Fruit fly (Drosophila melanogaster) whole organism, embryonic: ENCODE measurements around the gene Rabex-5.

Experiments used
- Bdp1 ChIP-seq: fragments of 200-800 bp; sonication (Bioruptor generic); optimal IDR thresholded peaks from 3 replicates; lab custom pipeline; 2016; ENCODE audit warnings: missing biosample characterization, missing genetic modification characterization
- CG11093 ChIP-seq: fragments of 200-800 bp; sonication (Bioruptor generic); IDR thresholded peaks from 3 replicates; pipeline ENCODE4 v1.3.6; 2022; ENCODE audit warnings: missing biosample characterization, missing genetic modification characterization
- CG11456 ChIP-seq: fragments of 200-800 bp; sonication (Bioruptor generic); IDR thresholded peaks from 3 replicates; pipeline ENCODE4 v1.3.6; 2022; ENCODE audit warnings: missing biosample characterization, missing genetic modification characterization
- CG11695 ChIP-seq: fragments of 200-800 bp; sonication (Bioruptor generic); IDR thresholded peaks from 3 replicates; pipeline ENCODE4 v1.3.6; 2022; ENCODE audit warnings: missing biosample characterization, missing genetic modification characterization
- CG14050 ChIP-seq: fragments of 200-800 bp; sonication (Bioruptor generic); IDR thresholded peaks from 3 replicates; pipeline ENCODE4 v1.3.6; 2022; ENCODE audit warnings: missing biosample characterization, missing genetic modification characterization
- CG15011 ChIP-seq: fragments of 200-800 bp; sonication (Bioruptor generic); optimal IDR thresholded peaks from 3 replicates; lab custom pipeline; 2018; ENCODE audit warnings: missing biosample characterization, mild to moderate bottlenecking, missing genetic modification characterization
- CG17385 ChIP-seq: fragments of 200-800 bp; sonication (Bioruptor generic); optimal IDR thresholded peaks from 3 replicates; lab custom pipeline; 2018; ENCODE audit warnings: missing biosample characterization, mild to moderate bottlenecking, missing genetic modification characterization
- CG17612 ChIP-seq: fragments of 200-800 bp; sonication (Bioruptor generic); IDR thresholded peaks from 2 replicates; pipeline ENCODE4 v1.3.6; 2022; ENCODE audit warnings: missing biosample characterization, missing genetic modification characterization
- CG1792 ChIP-seq: fragments of 200-800 bp; sonication (Bioruptor generic); optimal IDR thresholded peaks from 2 replicates; lab custom pipeline; 2016; ENCODE audit warnings: missing biosample characterization, missing genetic modification characterization
- CG18599 ChIP-seq: fragments of 200-800 bp; sonication (Bioruptor generic); optimal IDR thresholded peaks from 3 replicates; lab custom pipeline; 2017; ENCODE audit warnings: missing biosample characterization, missing genetic modification characterization, mild to moderate bottlenecking, moderate library complexity, missing genetic modification reagents
- CG31388 ChIP-seq: fragments of 200-800 bp; sonication (Bioruptor generic); optimal IDR thresholded peaks from 2 replicates; lab custom pipeline; 2016; ENCODE audit warnings: missing biosample characterization, missing genetic modification characterization
- CG3163 ChIP-seq: fragments of 200-800 bp; sonication (Bioruptor generic); optimal IDR thresholded peaks from 3 replicates; lab custom pipeline; 2016; ENCODE audit warnings: missing biosample characterization, missing genetic modification characterization
- CG3281 ChIP-seq: fragments of 200-800 bp; sonication (Bioruptor generic); optimal IDR thresholded peaks from 3 replicates; lab custom pipeline; 2017; ENCODE audit warnings: missing biosample characterization, mild to moderate bottlenecking, missing genetic modification characterization
- CG3407 ChIP-seq: fragments of 200-800 bp; sonication (Bioruptor generic); optimal IDR thresholded peaks from 2 replicates; lab custom pipeline; 2018; ENCODE audit warnings: missing biosample characterization, mild to moderate bottlenecking, missing genetic modification characterization
- CG3838 ChIP-seq: fragments of 200-800 bp; sonication (Bioruptor generic); optimal IDR thresholded peaks from 3 replicates; lab custom pipeline; 2016; ENCODE audit warnings: missing biosample characterization, missing genetic modification characterization
- CG4617 ChIP-seq: fragments of 200-800 bp; sonication (Bioruptor generic); optimal IDR thresholded peaks from 3 replicates; lab custom pipeline; 2016; ENCODE audit warnings: missing biosample characterization, missing genetic modification characterization, borderline replicate concordance
- CG7556 ChIP-seq: fragments of 200-800 bp; sonication (Bioruptor generic); optimal IDR thresholded peaks from 2 replicates; lab custom pipeline; 2017; ENCODE audit warnings: missing biosample characterization, mild to moderate bottlenecking, missing genetic modification characterization
- CG7987 ChIP-seq: fragments of 200-800 bp; sonication (Bioruptor generic); optimal IDR thresholded peaks from 2 replicates; lab custom pipeline; 2018; ENCODE audit warnings: missing biosample characterization, mild to moderate bottlenecking, missing genetic modification characterization, moderate library complexity
- CG8089 ChIP-seq: fragments of 200-800 bp; sonication (Bioruptor generic); optimal IDR thresholded peaks from 3 replicates; lab custom pipeline; 2016; ENCODE audit warnings: missing biosample characterization, missing genetic modification characterization
- CG8924 ChIP-seq: fragments of 200-800 bp; optimal IDR thresholded peaks from 3 replicates; lab custom pipeline; 2019; ENCODE audit warnings: missing biosample characterization, mild to moderate bottlenecking, missing genetic modification characterization, moderate library complexity
- CG9932 ChIP-seq: fragments of 200-800 bp; sonication (Bioruptor generic); IDR thresholded peaks from 2 replicates; pipeline ENCODE4 v1.3.6; 2022; ENCODE audit warnings: missing biosample characterization, missing genetic modification characterization
- Dek ChIP-seq: fragments of 200-800 bp; sonication (Bioruptor generic); optimal IDR thresholded peaks from 3 replicates; lab custom pipeline; 2019; ENCODE audit warnings: missing biosample characterization, mild to moderate bottlenecking, missing genetic modification characterization, moderate library complexity
- E2f1 ChIP-seq: fragments of 200-800 bp; sonication (Bioruptor generic); IDR thresholded peaks from 2 replicates; pipeline ENCODE4 v1.3.6; 2022; ENCODE audit warnings: missing biosample characterization, missing genetic modification characterization
- Fer2 ChIP-seq: fragments of 200-800 bp; sonication (Bioruptor generic); optimal IDR thresholded peaks from 2 replicates; lab custom pipeline; 2018; ENCODE audit warnings: missing biosample characterization, mild to moderate bottlenecking, missing genetic modification characterization, moderate library complexity
- H2.0 ChIP-seq: fragments of 200-800 bp; sonication (Bioruptor generic); IDR thresholded peaks from 2 replicates; pipeline ENCODE4 v1.3.6; 2022; ENCODE audit warnings: missing biosample characterization, missing genetic modification characterization
- Hmr ChIP-seq: fragments of 200-800 bp; sonication (Bioruptor generic); optimal IDR thresholded peaks from 3 replicates; lab custom pipeline; 2017; ENCODE audit warnings: mild to moderate bottlenecking, missing biosample characterization, missing genetic modification reagents, missing genetic modification characterization
- Lim3 ChIP-seq: fragments of 200-800 bp; sonication (Bioruptor generic); IDR thresholded peaks from 2 replicates; pipeline ENCODE4 v1.3.6; 2022; ENCODE audit warnings: missing biosample characterization, missing genetic modification characterization
- NC2β ChIP-seq: fragments of 200-800 bp; sonication (Bioruptor generic); optimal IDR thresholded peaks from 2 replicates; lab custom pipeline; 2016; ENCODE audit warnings: missing biosample characterization, missing genetic modification characterization
- Nf-YC ChIP-seq: fragments of 200-800 bp; optimal IDR thresholded peaks from 3 replicates; lab custom pipeline; 2019; ENCODE audit warnings: missing biosample characterization, mild to moderate bottlenecking, missing genetic modification characterization, moderate library complexity
- TFAM ChIP-seq: fragments of 200-800 bp; sonication (Bioruptor generic); optimal IDR thresholded peaks from 2 replicates; lab custom pipeline; 2017; ENCODE audit warnings: missing biosample characterization, missing genetic modification characterization, inconsistent platforms
- YL-1 ChIP-seq: fragments of 200-800 bp; sonication (Bioruptor generic); optimal IDR thresholded peaks from 3 replicates; lab custom pipeline; 2017; ENCODE audit warnings: missing biosample characterization, mild to moderate bottlenecking, missing genetic modification characterization
- al ChIP-seq: fragments of 200-800 bp; sonication (Bioruptor generic); IDR thresholded peaks from 2 replicates; pipeline ENCODE4 v1.3.6; 2022; ENCODE audit warnings: missing biosample characterization, missing genetic modification characterization
- aop ChIP-seq: fragments of 200-800 bp; sonication (Bioruptor generic); IDR thresholded peaks from 2 replicates; pipeline ENCODE4 v1.3.6; 2022; ENCODE audit warnings: missing biosample characterization, missing genetic modification characterization
- bab2 ChIP-seq: fragments of 200-800 bp; sonication (Bioruptor generic); optimal IDR thresholded peaks from 2 replicates; lab custom pipeline; 2016; ENCODE audit warnings: missing biosample characterization, missing genetic modification characterization
- bowl ChIP-seq: fragments of 200-800 bp; sonication (Bioruptor generic); IDR thresholded peaks from 2 replicates; pipeline ENCODE4 v1.3.6; 2022; ENCODE audit warnings: missing biosample characterization, missing genetic modification characterization
- caup ChIP-seq: fragments of 200-800 bp; sonication (Bioruptor generic); optimal IDR thresholded peaks from 3 replicates; lab custom pipeline; 2017; ENCODE audit warnings: missing biosample characterization, mild to moderate bottlenecking, missing genetic modification characterization, moderate library complexity; ENCODE audit not compliant: severe bottlenecking
- ewg ChIP-seq: fragments of 200-800 bp; sonication (Bioruptor generic); optimal IDR thresholded peaks from 3 replicates; lab custom pipeline; 2017; ENCODE audit warnings: mild to moderate bottlenecking, missing biosample characterization, missing genetic modification reagents, missing genetic modification characterization
- fru ChIP-seq: fragments of >200 bp; optimal IDR thresholded peaks from 2 replicates; lab custom pipeline; 2017
- ham ChIP-seq: fragments of 200-800 bp; sonication (Bioruptor generic); IDR thresholded peaks from 2 replicates; pipeline ENCODE4 v1.3.6; 2022; ENCODE audit warnings: missing biosample characterization, missing genetic modification characterization
- ind ChIP-seq: fragments of 200-800 bp; sonication (Bioruptor generic); optimal IDR thresholded peaks from 3 replicates; lab custom pipeline; 2016; ENCODE audit warnings: missing biosample characterization, missing genetic modification characterization
- luna ChIP-seq: fragments of 200-800 bp; sonication (Bioruptor generic); optimal IDR thresholded peaks from 2 replicates; lab custom pipeline; 2016; ENCODE audit warnings: missing biosample characterization, missing genetic modification characterization
- mirr ChIP-seq: fragments of 200-800 bp; sonication (Bioruptor generic); optimal IDR thresholded peaks from 3 replicates; lab custom pipeline; 2018; ENCODE audit warnings: missing biosample characterization, mild to moderate bottlenecking, missing genetic modification characterization
- mld ChIP-seq: fragments of 200-800 bp; sonication (Bioruptor generic); IDR thresholded peaks from 3 replicates; pipeline ENCODE4 v1.3.6; 2022; ENCODE audit warnings: missing biosample characterization, missing genetic modification characterization; ENCODE audit not compliant: partially characterized antibody
- pros ChIP-seq: fragments of 200-800 bp; sonication (Bioruptor generic); optimal IDR thresholded peaks from 3 replicates; lab custom pipeline; 2019; ENCODE audit warnings: missing biosample characterization, mild to moderate bottlenecking, missing genetic modification characterization, moderate library complexity
- scrt ChIP-seq: fragments of 200-800 bp; sonication (Bioruptor generic); optimal IDR thresholded peaks from 2 replicates; lab custom pipeline; 2018; ENCODE audit warnings: missing biosample characterization, mild to moderate bottlenecking, missing genetic modification characterization, moderate library complexity
- slou ChIP-seq: fragments of 200-800 bp; sonication (Bioruptor generic); optimal IDR thresholded peaks from 3 replicates; lab custom pipeline; 2016; ENCODE audit warnings: missing biosample characterization, missing genetic modification characterization
- so ChIP-seq: fragments of 200-800 bp; sonication (Bioruptor generic); IDR thresholded peaks from 3 replicates; pipeline ENCODE4 v1.3.6; 2022; ENCODE audit warnings: missing biosample characterization, missing genetic modification characterization
- sqz ChIP-seq: fragments of 200-800 bp; sonication (Bioruptor generic); optimal IDR thresholded peaks from 3 replicates; lab custom pipeline; 2018; ENCODE audit warnings: missing biosample characterization, mild to moderate bottlenecking, missing genetic modification characterization
- tgo ChIP-seq: fragments of 200-800 bp; sonication (Bioruptor generic); IDR thresholded peaks from 3 replicates; pipeline ENCODE4 v1.3.6; 2022; ENCODE audit warnings: missing biosample characterization, missing genetic modification characterization
- ttk ChIP-seq: fragments of 200-800 bp; sonication (Bioruptor generic); IDR thresholded peaks from 2 replicates; pipeline ENCODE4 v2.1.2; 2022; ENCODE audit warnings: missing biosample characterization, missing genetic modification characterization

Rabex-5 gene

DNA sequence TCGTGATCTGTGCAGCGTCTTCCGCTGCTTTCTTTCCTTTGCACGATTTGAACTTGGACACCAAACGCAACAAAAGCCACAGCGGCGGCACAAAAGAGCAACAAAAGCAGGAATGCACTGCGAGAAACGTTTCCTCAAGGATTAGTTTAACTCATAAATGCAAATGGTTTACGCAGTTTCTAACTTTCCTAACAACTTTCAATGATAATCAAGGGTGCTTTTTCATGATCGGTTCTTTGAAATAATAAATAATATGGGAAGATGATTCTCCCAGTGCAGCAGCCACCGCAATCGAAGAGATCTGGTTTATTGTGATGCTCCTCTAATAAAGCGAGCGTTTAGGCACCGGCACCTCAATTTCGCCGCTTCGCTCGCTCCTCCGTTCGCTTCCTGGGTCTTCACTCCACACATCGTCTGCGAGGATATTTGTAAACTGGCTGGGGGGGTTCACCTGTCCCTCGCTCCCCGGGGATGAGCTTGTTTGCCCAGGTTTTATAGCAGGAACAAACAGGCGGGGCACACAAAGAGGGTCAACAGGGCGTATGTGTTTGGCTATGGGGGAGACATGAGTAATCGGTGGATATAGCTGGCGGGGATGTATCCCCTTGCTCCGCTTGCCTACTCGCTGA, 23.5 kb downstream of the Rabex-5 start (continued):
- TF ChIP-seq tgo (GFP tag; lab: Robert Waterston, UW) (peak; percentile 79), pros (GFP tag; lab: Kevin White, UChicago) (peak; percentile 18), ind (GFP tag; lab: Kevin White, UChicago) (peak; percentile 82), CG15011 (GFP tag; lab: Kevin White, UChicago) (no peak), CG7556 (GFP tag; lab: Kevin White, UChicago) (peak; percentile 66), CG8924 (tag; lab: Kevin White, UChicago) (peak; percentile 70), CG8089 (GFP tag; lab: Kevin White, UChicago) (peak; percentile 61), CG11456 (GFP tag; lab: Robert Waterston, UW) (peak; percentile 58; the same call in 1 of the 3 replicates), YL-1 (GFP tag; lab: Kevin White, UChicago) (no peak), CG3407 (GFP tag; lab: Kevin White, UChicago) (peak; percentile 75), CG4617 (GFP tag; lab: Kevin White, UChicago) (peak; percentile 58), bab2 (GFP tag; lab: Kevin White, UChicago) (peak; percentile 17), caup (GFP tag; lab: Kevin White, UChicago) (peak; percentile 24), ewg (GFP tag; lab: Kevin White, UChicago) (peak; percentile 77), NC2β (GFP tag; lab: Kevin White, UChicago) (peak; percentile 75), CG1792 (GFP tag; lab: Kevin White, UChicago) (peak; percentile 52), CG7987 (peak; percentile 5), ttk (peak; percentile 81), H2.0 (GFP tag; lab: Robert Waterston, UW) (peak; percentile 76), Dek (tag; lab: Kevin White, UChicago) (peak; percentile 55), al (GFP tag; lab: Robert Waterston, UW) (0 out of 2 replicates have a peak, but pooled peaks have one; percentile 9), Hmr (GFP tag; lab: Kevin White, UChicago) (no peak), CG3163 (GFP tag; lab: Kevin White, UChicago) (peak; percentile 27), Fer2 (tag; lab: Kevin White, UChicago) (no peak), slou (GFP tag; lab: Kevin White, UChicago) (peak; percentile 22), Nf-YC (tag; lab: Kevin White, UChicago) (no peak), fru (no peak), luna (GFP tag; lab: Kevin White, UChicago) (no peak), bowl (peak; percentile 46; the same call in 1 of the 2 replicates), CG14050 (GFP tag; lab: Robert Waterston, UW) (peak; percentile 56; the same call in 2 of the 3 replicates), sqz (peak; percentile 55), CG17385 (GFP tag; lab: Kevin White, UChicago) (peak; percentile 75), so (GFP tag; lab: Robert Waterston, UW) (peak; percentile 87), CG18599 (GFP tag; lab: Kevin White, UChicago) (peak; percentile 69), CG9932 (GFP tag; lab: Robert Waterston, UW) (no peak), Lim3 (GFP tag; lab: Robert Waterston, UW) (peak; percentile 58; the same call in 1 of the 2 replicates), CG11093 (GFP tag; lab: Robert Waterston, UW) (peak; percentile 66; the same call in 2 of the 3 replicates), mld (GFP tag; lab: Robert Waterston, UW) (no peak), mirr (GFP tag; lab: Kevin White, UChicago) (no peak), E2f1 (GFP tag; lab: Robert Waterston, UW) (peak; percentile 76), CG3838 (GFP tag; lab: Kevin White, UChicago) (no peak), TFAM (no peak), CG3281 (GFP tag; lab: Kevin White, UChicago) (peak; percentile 11), Bdp1 (GFP tag; lab: Kevin White, UChicago) (peak; percentile 61), CG31388 (peak; percentile 62), aop (peak; percentile 62; the same call in 1 of the 2 replicates), scrt (GFP tag; lab: Kevin White, UChicago) (peak; percentile 54), CG11695 (GFP tag; lab: Robert Waterston, UW) (peak; percentile 62), CG17612 (GFP tag; lab: Robert Waterston, UW) (no peak; the same call in 1 of the 2 replicates), ham (GFP tag; lab: Robert Waterston, UW) (no peak)
